Worm (Caenorhabditis elegans) whole organism, young adult: Measurements from ENCODE around the gene F22B3.5.
"Not testable (repeated sequence)": the region's sequence is repeated elsewhere in the genome, so short reads cannot be mapped to it uniquely, and the experiment has no call there.

Experiments
- B0336.3 ChIP-seq: fragments of 200-800 bp; sonication (Bioruptor generic); IDR thresholded peaks from 2 replicates; pipeline ENCODE4 v1.3.6; 2022; ENCODE audit warnings: missing genetic modification characterization, missing compliant biosample characterization
- D2030.7 ChIP-seq: fragments of 200-800 bp; sonication (Bioruptor generic); IDR thresholded peaks from 2 replicates; pipeline ENCODE4 v1.3.6; 2022; ENCODE audit warnings: missing genetic modification reagents, missing genetic modification characterization, missing compliant biosample characterization
- F33H1.4 ChIP-seq: fragments of 200-800 bp; sonication (Bioruptor generic); IDR thresholded peaks from 2 replicates; pipeline ENCODE4 v1.3.6; 2022; ENCODE audit warnings: missing genetic modification reagents, missing genetic modification characterization, missing compliant biosample characterization
- F39B2.1 ChIP-seq: fragments of 200-800 bp; sonication (Bioruptor generic); IDR thresholded peaks from 2 replicates; pipeline ENCODE4 v1.3.6; 2022; ENCODE audit warnings: missing genetic modification reagents, missing genetic modification characterization, missing compliant biosample characterization
- F49E8.2 ChIP-seq: sonication (generic microtip); optimal IDR thresholded peaks from 3 replicates; lab custom pipeline; 2017; ENCODE audit warnings: missing genetic modification characterization, mild to moderate bottlenecking, missing compliant biosample characterization, antibody characterized with exemption, moderate library complexity; ENCODE audit not compliant: insufficient read depth
- Y53F4B.3 ChIP-seq: fragments of 200-800 bp; sonication (Bioruptor generic); IDR thresholded peaks from 2 replicates; pipeline ENCODE4 v1.3.6; 2022; ENCODE audit warnings: missing genetic modification reagents, missing genetic modification characterization, missing compliant biosample characterization
- Y53G8AR.9 ChIP-seq: fragments of 200-800 bp; sonication (Bioruptor generic); conservative IDR thresholded peaks from 2 replicates; pipeline ENCODE4 v1.3.6; 2022; ENCODE audit warnings: missing genetic modification reagents, missing genetic modification characterization, missing compliant biosample characterization
- Y79H2A.3 ChIP-seq: fragments of 200-800 bp; sonication (Bioruptor generic); conservative IDR thresholded peaks from 2 replicates; pipeline ENCODE4 v1.3.6; 2022; ENCODE audit warnings: missing genetic modification reagents, missing genetic modification characterization, missing compliant biosample characterization
- Y95B8A.8 ChIP-seq: fragments of 200-800 bp; sonication (Bioruptor generic); IDR thresholded peaks from 2 replicates; pipeline ENCODE4 v1.3.6; 2022; ENCODE audit warnings: missing genetic modification reagents, missing genetic modification characterization, missing compliant biosample characterization
- ama-1 ChIP-seq, 3 experiments: fragments of 150-350 bp in 1 of 3; sonication (generic microtip) in 2 of 3; optimal IDR thresholded peaks; 2 replicates each; lab custom pipeline; 2014 to 2018; ENCODE audit warnings: missing biosample characterization in 2 of 3, missing genetic modification characterization in 2 of 3, missing genetic modification reagents in 2 of 3
- attf-6 ChIP-seq: fragments of 200-800 bp; sonication (Bioruptor generic); IDR thresholded peaks from 2 replicates; pipeline ENCODE4 v1.3.6; 2022; ENCODE audit warnings: missing genetic modification reagents, missing genetic modification characterization, missing compliant biosample characterization
- cebp-1 ChIP-seq, 2 experiments: fragments of 200-800 bp in 1 of 2; sonication (Bioruptor generic) in 1 of 2; sonication (generic microtip) in 1 of 2; IDR thresholded peaks in 1 of 2; optimal IDR thresholded peaks in 1 of 2; 2 replicates each; pipeline versions ENCODE4 v1.3.6 to Lab custom; 2017 to 2022; ENCODE audit warnings: missing compliant biosample characterization in 2 of 2, missing genetic modification characterization in 2 of 2, mild to moderate bottlenecking in 1 of 2, missing genetic modification reagents in 1 of 2, moderate library complexity in 1 of 2
- ceh-58 ChIP-seq: fragments of 200-800 bp; sonication (Bioruptor generic); IDR thresholded peaks from 2 replicates; pipeline ENCODE4 v1.3.6; 2022; ENCODE audit warnings: missing genetic modification characterization, missing compliant biosample characterization
- ceh-79 ChIP-seq: sonication (generic microtip); optimal IDR thresholded peaks from 2 replicates; lab custom pipeline; 2017; ENCODE audit warnings: mild to moderate bottlenecking, missing genetic modification characterization, missing compliant biosample characterization
- ceh-91 ChIP-seq: fragments of 200-800 bp; sonication (Bioruptor generic); IDR thresholded peaks from 2 replicates; pipeline ENCODE4 v1.3.6; 2022; ENCODE audit warnings: missing genetic modification reagents, missing genetic modification characterization, missing compliant biosample characterization
- dpl-1 ChIP-seq: fragments of 150-350 bp; optimal IDR thresholded peaks from 2 replicates; lab custom pipeline; 2014; ENCODE audit warnings: missing biosample characterization, missing genetic modification reagents, missing genetic modification characterization
- efl-1 ChIP-seq: fragments of 150-350 bp; optimal IDR thresholded peaks from 2 replicates; lab custom pipeline; 2014; ENCODE audit warnings: missing biosample characterization, missing genetic modification reagents, missing genetic modification characterization
- ekl-4 ChIP-seq: fragments of 200-800 bp; sonication (Bioruptor generic); IDR thresholded peaks from 2 replicates; pipeline ENCODE4 v1.3.6; 2022; ENCODE audit warnings: missing genetic modification reagents, missing genetic modification characterization, missing compliant biosample characterization
- hmg-1.2 ChIP-seq: fragments of 200-800 bp; sonication (Bioruptor generic); IDR thresholded peaks from 2 replicates; pipeline ENCODE4 v1.3.6; 2022; ENCODE audit warnings: missing genetic modification reagents, missing genetic modification characterization, missing compliant biosample characterization
- hrde-1 ChIP-seq: sonication (generic microtip); optimal IDR thresholded peaks from 2 replicates; lab custom pipeline; 2016; ENCODE audit warnings: missing genetic modification characterization, mild to moderate bottlenecking, missing compliant biosample characterization, moderate library complexity, missing genotype, missing genetic modification reagents, borderline replicate concordance
- hsf-1 ChIP-seq: fragments of 200-800 bp; sonication (Bioruptor generic); IDR thresholded peaks from 2 replicates; pipeline ENCODE4 v1.3.6; 2022; ENCODE audit warnings: missing genetic modification reagents, missing genetic modification characterization, missing compliant biosample characterization
- lin-26 ChIP-seq: fragments of 200-800 bp; sonication (Bioruptor generic); IDR thresholded peaks from 2 replicates; pipeline ENCODE4 v1.3.6; 2022; ENCODE audit warnings: missing genetic modification reagents, missing genetic modification characterization, missing compliant biosample characterization
- lin-40 ChIP-seq: sonication (generic microtip); optimal IDR thresholded peaks from 2 replicates; lab custom pipeline; 2016; ENCODE audit warnings: missing genetic modification characterization, mild to moderate bottlenecking, missing compliant biosample characterization, missing genotype, missing genetic modification reagents
- lin-54 ChIP-seq: fragments of 200-800 bp; sonication (Bioruptor generic); optimal IDR thresholded peaks from 2 replicates; lab custom pipeline; 2018; ENCODE audit warnings: mild to moderate bottlenecking, missing genetic modification characterization, missing compliant biosample characterization
- lsl-1 ChIP-seq: fragments of 200-800 bp; sonication (Bioruptor generic); optimal IDR thresholded peaks from 2 replicates; lab custom pipeline; 2018; ENCODE audit warnings: mild to moderate bottlenecking, missing genetic modification characterization, moderate library complexity, missing compliant biosample characterization
- madf-6 ChIP-seq: fragments of 200-800 bp; sonication (Bioruptor generic); IDR thresholded peaks from 2 replicates; pipeline ENCODE4 v1.3.6; 2022; ENCODE audit warnings: missing genetic modification reagents, missing genetic modification characterization, missing compliant biosample characterization
- madf-8 ChIP-seq: fragments of 200-800 bp; sonication (Bioruptor generic); conservative IDR thresholded peaks from 2 replicates; pipeline ENCODE4 v1.3.6; 2022; ENCODE audit warnings: missing genetic modification reagents, missing genetic modification characterization, missing compliant biosample characterization
- pbrm-1 ChIP-seq: fragments of 200-800 bp; sonication (Bioruptor generic); IDR thresholded peaks from 2 replicates; pipeline ENCODE4 v1.3.6; 2022; ENCODE audit warnings: missing genetic modification reagents, missing genetic modification characterization, missing compliant biosample characterization
- snpc-4 ChIP-seq, 5 experiments: fragments of 150-350 bp in 1 of 5; sonication (generic microtip) in 4 of 5; optimal IDR thresholded peaks; 2 replicates each; lab custom pipeline; 2014 to 2018; ENCODE audit warnings: missing genetic modification characterization in 5 of 5, missing biosample characterization in 3 of 5, antibody characterized with exemption in 2 of 5, mild to moderate bottlenecking in 2 of 5, missing compliant biosample characterization in 2 of 5, missing genotype in 2 of 5, moderate library complexity in 2 of 5, missing genetic modification reagents in 1 of 5
- unc-130 ChIP-seq: sonication (generic microtip); optimal IDR thresholded peaks from 2 replicates; lab custom pipeline; 2016; ENCODE audit warnings: missing genetic modification reagents, missing genetic modification characterization, missing compliant biosample characterization
- xnd-1 ChIP-seq: sonication (generic microtip); optimal IDR thresholded peaks from 2 replicates; lab custom pipeline; 2016; ENCODE audit warnings: missing genotype, missing genetic modification reagents, missing genetic modification characterization, missing compliant biosample characterization
- ztf-26 ChIP-seq: sonication (generic microtip); optimal IDR thresholded peaks from 2 replicates; lab custom pipeline; 2017; ENCODE audit warnings: missing genetic modification characterization, missing compliant biosample characterization
- ztf-28 ChIP-seq: fragments of 200-800 bp; sonication (Bioruptor generic); IDR thresholded peaks from 2 replicates; pipeline ENCODE4 v1.3.6; 2022; ENCODE audit warnings: missing genetic modification reagents, missing genetic modification characterization, missing compliant biosample characterization

Gene F22B3.5

DNA sequence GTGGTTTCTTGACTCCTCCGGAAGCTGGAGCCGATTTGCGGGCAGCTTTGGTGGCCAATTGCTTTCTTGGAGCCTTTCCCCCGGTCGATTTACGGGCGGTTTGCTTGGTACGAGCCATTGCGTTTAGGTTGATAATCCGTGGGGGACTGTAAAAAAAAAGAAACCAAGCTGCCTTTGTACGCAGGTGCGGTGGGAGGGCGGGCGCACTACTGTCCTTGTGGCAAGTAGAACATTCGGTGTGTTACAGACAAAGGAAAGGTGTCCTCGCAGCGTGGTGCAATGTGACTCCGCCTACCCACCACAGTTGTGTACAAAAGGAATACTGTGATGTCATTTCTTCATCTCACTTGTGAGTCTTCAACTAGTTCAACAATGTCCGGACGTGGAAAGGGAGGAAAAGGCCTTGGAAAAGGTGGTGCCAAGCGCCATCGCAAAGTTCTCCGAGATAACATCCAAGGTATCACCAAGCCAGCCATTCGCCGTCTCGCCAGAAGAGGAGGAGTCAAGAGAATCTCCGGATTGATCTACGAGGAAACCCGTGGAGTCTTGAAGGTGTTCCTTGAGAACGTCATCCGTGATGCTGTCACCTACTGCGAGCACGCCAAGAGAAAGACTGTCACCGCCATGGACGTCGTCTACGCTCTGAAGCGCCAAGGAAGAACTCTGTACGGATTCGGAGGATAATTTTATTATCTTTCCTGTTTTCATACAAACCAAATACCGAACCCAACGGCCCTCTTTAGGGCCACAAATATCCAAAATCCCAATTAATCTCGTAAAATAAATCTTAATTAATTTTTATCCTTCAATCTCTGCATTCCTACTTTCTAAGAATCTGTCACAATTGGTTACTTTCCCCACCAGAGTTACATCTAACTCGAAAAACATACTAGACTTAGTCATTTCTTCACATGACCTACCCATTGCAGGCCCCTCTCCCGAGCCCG is 9.6 kb downstream of the F22B3.5 start, which contains the start of the genes his-63 and his-64 (continued):
- peak; percentile 37 for TF ChIP-seq F49E8.2 (tag; lab: Kevin White, UChicago)
- peak; percentile 29 for TF ChIP-seq ztf-28 (GFP tag; lab: Robert Waterston, UW)

- TF ChIP-seq attf-6 (GFP tag; lab: Robert Waterston, UW) (peak; percentile 64), ekl-4 (GFP tag; lab: Robert Waterston, UW) (peak; percentile 68), cebp-1 (tag; optimal IDR thresholded peaks at IDR 0.05; lab: Kevin White, UChicago) (peak; percentile 5), F39B2.1 (GFP tag; lab: Robert Waterston, UW) (peak; percentile 39; the same call in 1 of the 2 replicates), B0336.3 (0 out of 2 replicates have a peak, but pooled peaks have one; percentile 12), Y95B8A.8 (GFP tag; lab: Robert Waterston, UW) (peak; percentile 64; the same call in 1 of the 2 replicates), hrde-1 (peak; percentile 34), lin-54 (GFP tag; lab: Kevin White, UChicago) (peak; percentile 22), ama-1 (GFP tag; optimal IDR thresholded peaks at IDR 0.05; lab: Kevin White, UChicago) (peak in 1 of 2 experiments; percentile 36), madf-8 (GFP tag; lab: Robert Waterston, UW) (peak; percentile 14; the same call in 1 of the 2 replicates), snpc-4 (tag; optimal IDR thresholded peaks at IDR 0.05; lab: Kevin White, UChicago) (peak in 1 of 4 experiments; percentile 6), hsf-1 (GFP tag; lab: Robert Waterston, UW) (peak; percentile 12; the same call in 1 of the 2 replicates), Y79H2A.3 (GFP tag; lab: Robert Waterston, UW) (0 out of 2 replicates have a peak, but pooled peaks have one; percentile 18), lin-26 (GFP tag; lab: Robert Waterston, UW) (peak; percentile 60), pbrm-1 (0 out of 2 replicates have a peak, but pooled peaks have one; percentile 17), Y53G8AR.9 (GFP tag; lab: Robert Waterston, UW) (0 out of 2 replicates have a peak, but pooled peaks have one; percentile 53), D2030.7 (GFP tag; lab: Robert Waterston, UW) (peak; percentile 26), F33H1.4 (peak; percentile 39), ceh-58 (GFP tag; lab: Robert Waterston, UW) (0 out of 2 replicates have a peak, but pooled peaks have one; percentile 70), madf-6 (GFP tag; lab: Robert Waterston, UW) (peak; percentile 61)
- not testable (repeated sequence) for TF ChIP-seq cebp-1 (GFP tag; IDR thresholded peaks at IDR 0.05; lab: Robert Waterston, UW); ama-1 (optimal IDR thresholded peaks at IDR 0.05; lab: Kevin White, UChicago); snpc-4 (GFP tag; optimal IDR thresholded peaks at IDR 0.05; lab: Kevin White, UChicago)
Measured at ce11 chrIV:11406127-11406526, 10.5 kb downstream of the F22B3.5 start.

- peak; percentile 39 for TF ChIP-seq unc-130
- TF ChIP-seq ztf-26 (tag; lab: Kevin White, UChicago): no peak
- no peak for TF ChIP-seq snpc-4 (GFP tag; optimal IDR thresholded peaks at IDR 0.05; lab: Kevin White, UChicago)
- peak in 1 of 4 experiments; percentile 7 for TF ChIP-seq snpc-4 (tag; optimal IDR thresholded peaks at IDR 0.05; lab: Kevin White, UChicago)
- TF ChIP-seq efl-1: peak; percentile 76
- peak; percentile 82 for TF ChIP-seq lsl-1
- peak; percentile 87 for TF ChIP-seq F33H1.4
- peak; percentile 39; the same call in 1 of the 2 replicates for TF ChIP-seq D2030.7 (GFP tag; lab: Robert Waterston, UW)
- TF ChIP-seq ceh-91 (GFP tag; lab: Robert Waterston, UW): peak; percentile 40; the same call in 1 of the 2 replicates
- no peak for TF ChIP-seq ceh-79 (tag; lab: Kevin White, UChicago)
- peak; percentile 50 for TF ChIP-seq dpl-1 (GFP tag; lab: Kevin White, UChicago)
- TF ChIP-seq Y53F4B.3 (GFP tag; lab: Robert Waterston, UW): no peak
- TF ChIP-seq madf-6 (GFP tag; lab: Robert Waterston, UW): peak; percentile 86
- TF ChIP-seq madf-8 (GFP tag; lab: Robert Waterston, UW): peak; percentile 5; the same call in 1 of the 2 replicates
- no peak for TF ChIP-seq hmg-1.2
- TF ChIP-seq xnd-1 (tag; lab: Kevin White, UChicago): peak; percentile 80
- no peak for TF ChIP-seq lin-40 (tag; lab: Kevin White, UChicago)
- peak; percentile 45 for TF ChIP-seq lin-54 (GFP tag; lab: Kevin White, UChicago)
Measured at ce11 chrIV:11403288-11403991, 13.2 kb downstream of the F22B3.5 start, which contains the start of the genes memi-3 and cyp-31A2. Gene memi-3 (minus strand): TSS chrIV:11403338. Gene cyp-31A2 (plus strand): TSS chrIV:11403961.
